Worm (Caenorhabditis elegans): ENCODE data around the gene M57.2.

M57.2 gene

ce11 chrIV:3578667-3579066 is 51.5 kb downstream of the M57.2 start:
- no peak for TF ChIP-seq unc-130 (GFP tag; optimal IDR thresholded peaks at IDR 0.05)
- TF ChIP-seq somi-1 (GFP tag; optimal IDR thresholded peaks at IDR 0.05): no peak
- TF ChIP-seq hlh-12 (tag; optimal IDR thresholded peaks at IDR 0.05): no peak
- peak; percentile 43; the same call in 1 of the 2 replicates for TF ChIP-seq hmg-1.2 (GFP tag; IDR thresholded peaks at IDR 0.05)

ce11 chrIV:3579477-3579975 is 52.4 kb downstream of the M57.2 start, which contains the start of gene Y37E11B.1:
Y37E11B.1 (plus strand) TSS chrIV:3579621.
- TF ChIP-seq ztf-3 (GFP tag; optimal IDR thresholded peaks at IDR 0.05): no peak
- TF ChIP-seq snpc-4 (GFP tag; optimal IDR thresholded peaks at IDR 0.05): no peak
- no peak for TF ChIP-seq snpc-4 (tag; optimal IDR thresholded peaks at IDR 0.05)
- TF ChIP-seq K12H6.12 (tag; optimal IDR thresholded peaks at IDR 0.05): no peak
- TF ChIP-seq aptf-2 (GFP tag; conservative IDR thresholded peaks at IDR 0.05): no peak
- no peak for TF ChIP-seq ztf-28 (GFP tag; IDR thresholded peaks at IDR 0.05)
- TF ChIP-seq mcd-1 (GFP tag; IDR thresholded peaks at IDR 0.05): peak; percentile 56
- TF ChIP-seq ceh-79 (tag; optimal IDR thresholded peaks at IDR 0.05): no peak
- no peak for TF ChIP-seq ztf-25 (GFP tag; IDR thresholded peaks at IDR 0.05)
